Worm (Caenorhabditis elegans): ENCODE results near the gene sra-39.

- TF ChIP-seq pqm-1 (tag; optimal IDR thresholded peaks at IDR 0.05), result no peak
- no peak for TF ChIP-seq ceh-2 (tag; optimal IDR thresholded peaks at IDR 0.05)
- TF ChIP-seq nhr-11 (tag; optimal IDR thresholded peaks at IDR 0.05), result no peak
- TF ChIP-seq madf-2 (tag; optimal IDR thresholded peaks at IDR 0.05), result no peak
- TF ChIP-seq rnt-1 (tag; optimal IDR thresholded peaks at IDR 0.05), result no peak
- no peak for TF ChIP-seq hlh-15 (tag; optimal IDR thresholded peaks at IDR 0.05)
- no peak for TF ChIP-seq sox-2 (GFP tag; IDR thresholded peaks at IDR 0.05)
- TF ChIP-seq ceh-22 (tag; optimal IDR thresholded peaks at IDR 0.05), result no peak
- no peak for TF ChIP-seq nfya-1 (tag; optimal IDR thresholded peaks at IDR 0.05)
- no peak for TF ChIP-seq ceh-6 (GFP tag; optimal IDR thresholded peaks at IDR 0.05)
These were observed 43.7 kb upstream of the sra-39 start for ce11 chrX:13946693-13947583.
